Fruit fly (Drosophila melanogaster) whole organism, embryonic: Measurements from ENCODE around the gene CG10086.
A peak's percentile ranks its signal among the peaks of the same experiment; 100 is the strongest.

Experiments
- CG10543 ChIP-seq: fragments of 200-800 bp; sonication (Bioruptor generic); optimal IDR thresholded peaks from 3 replicates; lab custom pipeline; 2017; ENCODE audit warnings: missing biosample characterization, mild to moderate bottlenecking, missing genetic modification characterization, moderate library complexity
- CG10979 ChIP-seq: fragments of 200-800 bp; sonication (Bioruptor generic); optimal IDR thresholded peaks from 2 replicates; lab custom pipeline; 2018; ENCODE audit warnings: missing biosample characterization, mild to moderate bottlenecking, missing genetic modification characterization, moderate library complexity
- CG11247 ChIP-seq: fragments of 200-800 bp; sonication (Bioruptor generic); IDR thresholded peaks from 2 replicates; pipeline ENCODE4 v1.3.6; 2022; ENCODE audit warnings: missing biosample characterization, missing genetic modification characterization
- CG12071 ChIP-seq: fragments of 200-800 bp; sonication (Bioruptor generic); optimal IDR thresholded peaks from 3 replicates; lab custom pipeline; 2018; ENCODE audit warnings: missing biosample characterization, mild to moderate bottlenecking, missing genetic modification characterization
- CG12104 ChIP-seq: fragments of 200-800 bp; sonication (Bioruptor generic); optimal IDR thresholded peaks from 3 replicates; lab custom pipeline; 2016; ENCODE audit warnings: missing biosample characterization, missing genetic modification characterization
- CG12299 ChIP-seq: fragments of 200-800 bp; sonication (Bioruptor generic); optimal IDR thresholded peaks from 2 replicates; lab custom pipeline; 2018; ENCODE audit warnings: missing biosample characterization, mild to moderate bottlenecking, missing genetic modification characterization
- CG1603 ChIP-seq: fragments of 200-800 bp; sonication (Bioruptor generic); optimal IDR thresholded peaks from 2 replicates; lab custom pipeline; 2019; ENCODE audit warnings: missing biosample characterization, mild to moderate bottlenecking, missing genetic modification characterization, moderate library complexity
- CG32767 ChIP-seq: fragments of 200-800 bp; sonication (Bioruptor generic); IDR thresholded peaks from 2 replicates; pipeline ENCODE4 v1.3.6; 2022; ENCODE audit warnings: missing biosample characterization, missing genetic modification characterization
- CG43689 ChIP-seq: fragments of 200-800 bp; sonication (Bioruptor generic); IDR thresholded peaks from 2 replicates; pipeline ENCODE4 v1.3.6; 2022; ENCODE audit warnings: missing biosample characterization, missing genetic modification characterization
- CG4424 ChIP-seq: fragments of 200-800 bp; sonication (Bioruptor generic); optimal IDR thresholded peaks from 3 replicates; lab custom pipeline; 2016; ENCODE audit warnings: missing biosample characterization, missing genetic modification characterization
- CG6175 ChIP-seq: fragments of 200-800 bp; sonication (Bioruptor generic); IDR thresholded peaks from 3 replicates; pipeline ENCODE4 v1.3.6; 2022; ENCODE audit warnings: missing biosample characterization, missing genetic modification characterization
- CG6854 ChIP-seq: fragments of 200-800 bp; sonication (Bioruptor generic); optimal IDR thresholded peaks from 3 replicates; lab custom pipeline; 2017; ENCODE audit warnings: missing biosample characterization, mild to moderate bottlenecking, missing genetic modification characterization
- CG8290 ChIP-seq, 3 experiments: fragments of 200-800 bp; sonication (Bioruptor generic); optimal IDR thresholded peaks; 2 replicates each; lab custom pipeline; 2016 to 2019; ENCODE audit warnings: missing biosample characterization in 3 of 3, missing genetic modification characterization in 3 of 3, mild to moderate bottlenecking in 2 of 3, moderate library complexity in 1 of 3
- CG8478 ChIP-seq: fragments of >200 bp; optimal IDR thresholded peaks from 2 replicates; lab custom pipeline; 2018
- CrebB ChIP-seq: fragments of 200-800 bp; sonication (Bioruptor generic); optimal IDR thresholded peaks from 3 replicates; lab custom pipeline; 2018; ENCODE audit warnings: missing biosample characterization, mild to moderate bottlenecking, missing genetic modification characterization
- Deaf1 ChIP-seq: fragments of 200-800 bp; optimal IDR thresholded peaks from 3 replicates; lab custom pipeline; 2019; ENCODE audit warnings: missing biosample characterization, mild to moderate bottlenecking, missing genetic modification characterization, moderate library complexity
- Dp ChIP-seq: fragments of 200-800 bp; sonication (Bioruptor generic); optimal IDR thresholded peaks from 2 replicates; lab custom pipeline; 2018; ENCODE audit warnings: missing biosample characterization, mild to moderate bottlenecking, missing genetic modification characterization, moderate library complexity
- Elba2 ChIP-seq: fragments of 200-800 bp; sonication (Bioruptor generic); optimal IDR thresholded peaks from 3 replicates; lab custom pipeline; 2016; ENCODE audit warnings: missing biosample characterization, missing genetic modification characterization
- HLH54F ChIP-seq: fragments of 200-800 bp; sonication (Bioruptor generic); optimal IDR thresholded peaks from 3 replicates; lab custom pipeline; 2016; ENCODE audit warnings: missing biosample characterization, missing genetic modification characterization
- Pdp1 ChIP-seq, 2 experiments: fragments of 200-800 bp; sonication (Bioruptor generic); optimal IDR thresholded peaks; 3 replicates each; lab custom pipeline; 2016; ENCODE audit warnings: missing biosample characterization in 2 of 2, missing genetic modification characterization in 2 of 2, mild to moderate bottlenecking in 1 of 2, moderate library complexity in 1 of 2
- Rx ChIP-seq: fragments of 200-800 bp; sonication (Bioruptor generic); IDR thresholded peaks from 2 replicates; pipeline ENCODE4 v1.3.6; 2022; ENCODE audit warnings: missing biosample characterization, missing genetic modification characterization
- Six4 ChIP-seq: fragments of 200-800 bp; sonication (Bioruptor generic); optimal IDR thresholded peaks from 2 replicates; lab custom pipeline; 2016; ENCODE audit warnings: missing biosample characterization, missing genetic modification characterization
- Ssrp ChIP-seq: fragments of 200-800 bp; sonication (Bioruptor generic); optimal IDR thresholded peaks from 2 replicates; lab custom pipeline; 2018; ENCODE audit warnings: missing biosample characterization, mild to moderate bottlenecking, missing genetic modification characterization, moderate library complexity
- Xrp1 ChIP-seq: fragments of 200-800 bp; sonication (Bioruptor generic); IDR thresholded peaks from 2 replicates; pipeline ENCODE4 v1.3.6; 2022; ENCODE audit warnings: missing biosample characterization, missing genetic modification characterization
- ab ChIP-seq: fragments of 200-800 bp; sonication (Bioruptor generic); optimal IDR thresholded peaks from 2 replicates; lab custom pipeline; 2016; ENCODE audit warnings: missing biosample characterization, missing genetic modification characterization
- al ChIP-seq: fragments of 200-800 bp; sonication (Bioruptor generic); IDR thresholded peaks from 2 replicates; pipeline ENCODE4 v1.3.6; 2022; ENCODE audit warnings: missing biosample characterization, missing genetic modification characterization
- amos ChIP-seq: fragments of 200-800 bp; sonication (Bioruptor generic); IDR thresholded peaks from 2 replicates; pipeline ENCODE4 v1.3.6; 2022; ENCODE audit warnings: missing biosample characterization, missing genetic modification characterization; ENCODE audit not compliant: partially characterized antibody
- cas ChIP-seq: fragments of 200-800 bp; sonication (Bioruptor generic); IDR thresholded peaks from 2 replicates; pipeline ENCODE4 v1.3.6; 2022; ENCODE audit warnings: missing biosample characterization, missing genetic modification characterization
- chif ChIP-seq, 2 experiments: fragments of 200-800 bp; sonication (Bioruptor generic); optimal IDR thresholded peaks; 3 replicates each; lab custom pipeline; 2016; ENCODE audit warnings: missing biosample characterization in 2 of 2, missing genetic modification characterization in 2 of 2
- chinmo ChIP-seq: fragments of 200-800 bp; sonication (Bioruptor generic); IDR thresholded peaks from 4 replicates; pipeline ENCODE4 v1.3.6; 2022; ENCODE audit warnings: missing biosample characterization, missing genetic modification characterization; ENCODE audit not compliant: partially characterized antibody
- dm ChIP-seq: fragments of 200-800 bp; sonication (Bioruptor generic); optimal IDR thresholded peaks from 3 replicates; lab custom pipeline; 2016; ENCODE audit warnings: missing biosample characterization, missing genetic modification characterization
- esg ChIP-seq: fragments of 200-800 bp; sonication (Bioruptor generic); conservative IDR thresholded peaks from 2 replicates; pipeline ENCODE4 v1.3.6; 2022; ENCODE audit warnings: missing biosample characterization, missing genetic modification characterization
- exex ChIP-seq: fragments of 200-800 bp; sonication (Bioruptor generic); optimal IDR thresholded peaks from 4 replicates; lab custom pipeline; 2018; ENCODE audit warnings: missing biosample characterization, mild to moderate bottlenecking, missing genetic modification characterization, moderate library complexity
- insv ChIP-seq, 2 experiments: fragments of 200-800 bp; sonication (Bioruptor generic); optimal IDR thresholded peaks; 3 replicates each; lab custom pipeline; 2016 to 2018; ENCODE audit warnings: missing biosample characterization in 2 of 2, missing genetic modification characterization in 2 of 2
- kay ChIP-seq: fragments of 200-800 bp; sonication (Bioruptor generic); optimal IDR thresholded peaks from 2 replicates; lab custom pipeline; 2016; ENCODE audit warnings: missing biosample characterization, missing genetic modification characterization
- klu ChIP-seq: fragments of 200-800 bp; sonication (Bioruptor generic); IDR thresholded peaks from 2 replicates; pipeline ENCODE4 v1.3.6; 2022; ENCODE audit warnings: missing biosample characterization, missing genetic modification characterization
- lbe ChIP-seq: fragments of 200-800 bp; sonication (Bioruptor generic); optimal IDR thresholded peaks from 2 replicates; lab custom pipeline; 2016; ENCODE audit warnings: missing biosample characterization, mild to moderate bottlenecking, missing genetic modification characterization
- otp ChIP-seq: fragments of 200-800 bp; sonication (Bioruptor generic); IDR thresholded peaks from 3 replicates; pipeline ENCODE4, ENCODE4 v1.3.6; 2022; ENCODE audit warnings: missing biosample characterization, missing genetic modification characterization
- pfk ChIP-seq: fragments of 200-800 bp; sonication (Bioruptor generic); optimal IDR thresholded peaks from 2 replicates; lab custom pipeline; 2018; ENCODE audit warnings: missing biosample characterization, mild to moderate bottlenecking, missing genetic modification characterization, moderate library complexity
- pita ChIP-seq: fragments of 200-800 bp; sonication (Bioruptor generic); optimal IDR thresholded peaks from 2 replicates; lab custom pipeline; 2017; ENCODE audit warnings: missing biosample characterization, mild to moderate bottlenecking, missing genetic modification characterization
- psq ChIP-seq: fragments of 200-800 bp; sonication (Bioruptor generic); optimal IDR thresholded peaks from 2 replicates; lab custom pipeline; 2017; ENCODE audit warnings: missing biosample characterization, missing genetic modification characterization
- slou ChIP-seq: fragments of 200-800 bp; sonication (Bioruptor generic); optimal IDR thresholded peaks from 3 replicates; lab custom pipeline; 2016; ENCODE audit warnings: missing biosample characterization, missing genetic modification characterization
- sna ChIP-seq: fragments of 200-800 bp; sonication (Bioruptor generic); IDR thresholded peaks from 2 replicates; pipeline ENCODE4 v1.3.6; 2022; ENCODE audit warnings: missing biosample characterization, missing genetic modification characterization; ENCODE audit not compliant: partially characterized antibody
- sr ChIP-seq: fragments of 200-800 bp; sonication (Bioruptor generic); IDR thresholded peaks from 3 replicates; pipeline ENCODE4 v1.3.6; 2022; ENCODE audit warnings: missing biosample characterization, missing genetic modification characterization
- tin ChIP-seq: fragments of 200-800 bp; sonication (Bioruptor generic); optimal IDR thresholded peaks from 3 replicates; lab custom pipeline; 2016; ENCODE audit warnings: missing biosample characterization, missing genetic modification characterization
- tll ChIP-seq, 2 experiments: fragments of 200-800 bp in 1 of 2; fragments of >200 bp in 1 of 2; sonication (Bioruptor generic) in 1 of 2; optimal IDR thresholded peaks; 2 replicates each; lab custom pipeline; 2017 to 2019; ENCODE audit warnings: missing biosample characterization in 2 of 2, missing genetic modification characterization in 2 of 2, mild to moderate bottlenecking in 1 of 2, moderate library complexity in 1 of 2
- ttk ChIP-seq: fragments of 200-800 bp; sonication (Bioruptor generic); IDR thresholded peaks from 2 replicates; pipeline ENCODE4 v2.1.2; 2022; ENCODE audit warnings: missing biosample characterization, missing genetic modification characterization
- wdn ChIP-seq: fragments of 200-800 bp; sonication (Bioruptor generic); IDR thresholded peaks from 2 replicates; pipeline ENCODE4 v1.3.6; 2022; ENCODE audit warnings: missing biosample characterization, missing genetic modification characterization

The CG10086 gene

DNA sequence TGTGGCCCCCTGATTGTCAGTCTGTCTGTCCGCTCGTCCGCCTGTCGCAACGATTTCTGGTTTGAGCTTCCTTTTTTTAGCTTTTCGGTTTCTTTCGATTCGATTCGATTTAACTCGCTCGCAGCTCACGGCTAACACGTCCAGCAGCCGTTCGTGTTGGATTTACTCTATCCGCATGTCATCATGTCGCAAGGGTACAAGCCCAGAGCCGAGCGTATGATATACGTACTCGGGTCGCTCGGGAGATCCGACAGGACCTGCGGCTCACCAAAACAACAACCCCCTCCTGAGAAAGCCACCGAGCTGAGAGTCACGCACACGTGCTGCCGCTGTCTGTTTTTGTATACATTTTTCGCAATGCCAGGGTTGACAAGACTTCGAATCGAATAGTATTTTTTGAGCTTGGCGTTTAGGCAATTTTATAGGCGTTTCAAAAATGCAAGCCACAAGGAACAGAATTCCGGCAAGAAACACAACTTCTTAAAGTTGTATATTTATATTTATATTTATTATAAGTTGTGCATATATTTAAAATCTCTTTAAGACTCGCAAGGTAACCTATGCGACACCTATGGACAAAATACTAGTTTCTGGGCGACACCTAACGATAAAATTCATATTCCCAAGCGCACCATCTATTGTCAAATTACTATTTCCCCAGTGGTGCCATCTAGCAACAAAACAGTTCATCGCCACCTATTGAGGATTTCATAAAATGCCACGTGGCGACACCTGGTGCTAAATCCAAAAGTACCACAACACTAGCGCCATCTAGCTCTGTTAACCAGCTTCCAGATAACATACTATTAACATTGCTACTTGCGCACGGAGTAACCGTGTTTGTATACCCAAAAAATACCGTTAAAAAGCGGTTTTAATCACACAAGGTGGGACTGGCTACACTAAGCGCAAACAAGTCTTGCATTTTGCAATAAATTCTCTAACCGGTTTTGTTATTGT, 19.5 kb downstream of the CG10086 start, which contains the start of the genes CG2993 and sgll (continued):
- TF ChIP-seq kay (GFP tag; lab: Kevin White, UChicago) (peak; percentile 84), dm (GFP tag; lab: Kevin White, UChicago) (peak; percentile 78), CrebB (tag; lab: Kevin White, UChicago) (peak; percentile 49), CG32767 (GFP tag; lab: Robert Waterston, UW) (no peak; the same call in 1 of the 2 replicates), Elba2 (GFP tag; lab: Kevin White, UChicago) (peak; percentile 81), ttk (GFP tag; lab: Robert Waterston, UW) (peak; percentile 89), sr (GFP tag; lab: Robert Waterston, UW) (peak; percentile 81), Six4 (GFP tag; lab: Kevin White, UChicago) (peak; percentile 87), tin (GFP tag; lab: Kevin White, UChicago) (peak; percentile 97), CG4424 (GFP tag; lab: Kevin White, UChicago) (peak; percentile 92), Pdp1 (GFP tag; optimal IDR thresholded peaks at IDR 0.05; lab: Kevin White, UChicago) (peak; percentile 92), CG1603 (peak; percentile 95), CG8478 (peak; percentile 70), tll (GFP tag; optimal IDR thresholded peaks at IDR 0.05; lab: Kevin White, UChicago) (no peak), CG12104 (GFP tag; lab: Kevin White, UChicago) (peak; percentile 65), lbe (GFP tag; lab: Kevin White, UChicago) (peak; percentile 42), exex (no peak), esg (GFP tag; lab: Robert Waterston, UW) (peak; percentile 71), CG6175 (peak; percentile 86), CG11247 (GFP tag; lab: Robert Waterston, UW) (peak; percentile 98), sna (GFP tag; lab: Robert Waterston, UW) (no peak), CG12071 (peak; percentile 49), amos (GFP tag; lab: Robert Waterston, UW) (peak; percentile 54), Dp (GFP tag; lab: Kevin White, UChicago) (peak; percentile 25), al (GFP tag; lab: Robert Waterston, UW) (peak; percentile 81), CG43689 (GFP tag; lab: Robert Waterston, UW) (peak; percentile 77), CG10979 (tag; lab: Kevin White, UChicago) (peak; percentile 92), HLH54F (GFP tag; lab: Kevin White, UChicago) (peak; percentile 91), klu (GFP tag; lab: Robert Waterston, UW) (peak; percentile 82), chif (GFP tag; optimal IDR thresholded peaks at IDR 0.05; lab: Kevin White, UChicago) (peak; percentile 90 to 97), ab (GFP tag; lab: Kevin White, UChicago) (peak; percentile 87), pita (GFP tag; lab: Kevin White, UChicago) (peak; percentile 69), Deaf1 (tag; lab: Kevin White, UChicago) (peak; percentile 96), Xrp1 (GFP tag; lab: Robert Waterston, UW) (no peak; the same call in 1 of the 2 replicates), chinmo (GFP tag; lab: Robert Waterston, UW) (peak; percentile 87; the same call in 2 of the 4 replicates), CG12299 (tag; lab: Kevin White, UChicago) (no peak), psq (peak; percentile 83), otp (GFP tag; lab: Robert Waterston, UW) (peak; percentile 95), slou (GFP tag; lab: Kevin White, UChicago) (peak; percentile 83), Rx (GFP tag; lab: Robert Waterston, UW) (peak; percentile 93), cas (peak; percentile 66), CG6854 (GFP tag; lab: Kevin White, UChicago) (peak; percentile 38), insv (GFP tag; optimal IDR thresholded peaks at IDR 0.05; lab: Kevin White, UChicago) (peak in 1 of 2 experiments; percentile 76), CG8290 (GFP tag; optimal IDR thresholded peaks at IDR 0.05; lab: Kevin White, UChicago) (peak; percentile 97), CG8290 (tag; optimal IDR thresholded peaks at IDR 0.05; lab: Kevin White, UChicago) (peak; percentile 71 to 98), Ssrp (tag; lab: Kevin White, UChicago) (peak; percentile 76), CG10543 (peak; percentile 74), wdn (peak; percentile 73), pfk (GFP tag; lab: Kevin White, UChicago) (peak; percentile 52)
